Worm (Caenorhabditis elegans) whole organism, L1 larva: ENCODE results near the gene set-9.

Experiments used
- C16A3.4 ChIP-seq: fragments of 150-350 bp; optimal IDR thresholded peaks from 2 replicates; lab custom pipeline; 2014; ENCODE audit warnings: missing biosample characterization, missing genetic modification characterization
- F16B12.6 ChIP-seq: fragments of 150-350 bp; optimal IDR thresholded peaks from 2 replicates; lab custom pipeline; 2014; ENCODE audit warnings: missing biosample characterization, missing genetic modification characterization
- Y116A8C.19 ChIP-seq: sonication (generic microtip); optimal IDR thresholded peaks from 2 replicates; lab custom pipeline; 2016; ENCODE audit warnings: missing compliant biosample characterization, missing genetic modification characterization, borderline replicate concordance
- aha-1 ChIP-seq: fragments of 150-350 bp; optimal IDR thresholded peaks from 2 replicates; lab custom pipeline; 2014; ENCODE audit warnings: missing biosample characterization, missing genetic modification characterization
- alr-1 ChIP-seq: fragments of 200-800 bp; sonication (Bioruptor generic); optimal IDR thresholded peaks from 2 replicates; lab custom pipeline; 2018; ENCODE audit warnings: borderline replicate concordance, mild to moderate bottlenecking, missing genetic modification characterization, missing compliant biosample characterization
- blmp-1 ChIP-seq: fragments of 150-350 bp; optimal IDR thresholded peaks from 2 replicates; lab custom pipeline; 2014; ENCODE audit warnings: missing biosample characterization, missing genetic modification characterization
- ceh-82 ChIP-seq, 3 experiments: fragments of 150-350 bp in 1 of 3; sonication (generic microtip) in 2 of 3; optimal IDR thresholded peaks; 2 replicates each; lab custom pipeline; 2014 to 2017; ENCODE audit warnings: missing biosample characterization in 3 of 3, missing genetic modification characterization in 3 of 3
- dpl-1 ChIP-seq, 3 experiments: fragments of 150-350 bp in 2 of 3; sonication (generic microtip) in 1 of 3; optimal IDR thresholded peaks; 2 replicates each; lab custom pipeline; 2014 to 2017; ENCODE audit warnings: missing biosample characterization in 3 of 3, missing genetic modification characterization in 3 of 3, missing genetic modification reagents in 3 of 3
- dsc-1 ChIP-seq: sonication (generic microtip); optimal IDR thresholded peaks from 2 replicates; lab custom pipeline; 2016; ENCODE audit warnings: mild to moderate bottlenecking, missing genetic modification characterization, missing compliant biosample characterization
- efl-1 ChIP-seq, 4 experiments: fragments of 150-350 bp; optimal IDR thresholded peaks in 3 of 4; peaks in 1 of 4; 1 replicate in 1 of 4; 2 replicates in 3 of 4; lab custom pipeline; 2014; ENCODE audit warnings: missing biosample characterization in 2 of 4, missing genetic modification characterization in 2 of 4, missing genetic modification reagents in 2 of 4
- egl-27 ChIP-seq, 2 experiments: fragments of 150-350 bp in 1 of 2; sonication (generic microtip); optimal IDR thresholded peaks; 3 replicates each; lab custom pipeline; 2017 to 2018; ENCODE audit warnings: missing biosample characterization in 2 of 2, missing genetic modification characterization in 2 of 2, missing genetic modification reagents in 2 of 2
- fkh-8 ChIP-seq: sonication (generic microtip); optimal IDR thresholded peaks from 2 replicates; lab custom pipeline; 2016; ENCODE audit warnings: mild to moderate bottlenecking, missing genetic modification characterization, missing compliant biosample characterization
- hpl-2 ChIP-seq: fragments of 150-350 bp; optimal IDR thresholded peaks from 2 replicates; lab custom pipeline; 2014; ENCODE audit warnings: missing biosample characterization, missing genetic modification reagents, missing genetic modification characterization
- lin-15B ChIP-seq: fragments of 150-350 bp; sonication (generic microtip); optimal IDR thresholded peaks from 3 replicates; lab custom pipeline; 2014; ENCODE audit warnings: missing biosample characterization, missing genetic modification characterization
- lin-35 ChIP-seq, 2 experiments: fragments of 150-350 bp; optimal IDR thresholded peaks; 2 replicates each; lab custom pipeline; 2014; ENCODE audit warnings: missing biosample characterization in 2 of 2, missing genetic modification characterization in 2 of 2, missing genetic modification reagents in 2 of 2
- lir-3 ChIP-seq: sonication (generic microtip); optimal IDR thresholded peaks from 2 replicates; lab custom pipeline; 2016; ENCODE audit warnings: mild to moderate bottlenecking, missing genetic modification characterization, moderate library complexity, missing compliant biosample characterization; ENCODE audit not compliant: poor library complexity
- mdl-1 ChIP-seq, 2 experiments: fragments of 150-350 bp; optimal IDR thresholded peaks; 2 replicates each; lab custom pipeline; 2014 to 2017; ENCODE audit warnings: missing biosample characterization in 2 of 2, missing genetic modification characterization in 2 of 2, inconsistent platforms in 1 of 2
- mef-2 ChIP-seq: fragments of 150-350 bp; optimal IDR thresholded peaks from 2 replicates; lab custom pipeline; 2014; ENCODE audit warnings: missing biosample characterization, missing genetic modification characterization
- mep-1 ChIP-seq: fragments of 150-350 bp; optimal IDR thresholded peaks from 2 replicates; lab custom pipeline; 2014; ENCODE audit warnings: missing biosample characterization, missing genetic modification characterization
- nhr-19 ChIP-seq: fragments of 200-800 bp; sonication (Bioruptor generic); conservative IDR thresholded peaks from 2 replicates; pipeline ENCODE4 v1.3.6; 2022; ENCODE audit warnings: missing genetic modification characterization, missing compliant biosample characterization
- nhr-237 ChIP-seq: fragments of 150-350 bp; optimal IDR thresholded peaks from 2 replicates; lab custom pipeline; 2014; ENCODE audit warnings: missing biosample characterization, missing genetic modification characterization
- nhr-77 ChIP-seq: fragments of 150-350 bp; optimal IDR thresholded peaks from 2 replicates; lab custom pipeline; 2014; ENCODE audit warnings: missing biosample characterization, missing genetic modification characterization
- nhr-85 ChIP-seq: sonication (generic microtip); peaks from one replicate; lab custom pipeline; 2016; ENCODE audit warnings: missing genetic modification characterization, inconsistent platforms, missing compliant biosample characterization
- nhr-90 ChIP-seq: sonication (generic microtip); optimal IDR thresholded peaks from 2 replicates; lab custom pipeline; 2016; ENCODE audit warnings: mild to moderate bottlenecking, missing genetic modification characterization, missing compliant biosample characterization; ENCODE audit not compliant: poor library complexity
- pag-3 ChIP-seq: sonication (generic microtip); optimal IDR thresholded peaks from 2 replicates; lab custom pipeline; 2017; ENCODE audit warnings: missing genetic modification characterization, mild to moderate bottlenecking, missing compliant biosample characterization, antibody characterized with exemption, borderline replicate concordance; ENCODE audit not compliant: insufficient read depth
- snpc-4 ChIP-seq: fragments of 150-350 bp; optimal IDR thresholded peaks from 2 replicates; lab custom pipeline; 2014; ENCODE audit warnings: missing biosample characterization, missing genetic modification characterization
- sptf-1 ChIP-seq: fragments of 150-350 bp; optimal IDR thresholded peaks from 2 replicates; lab custom pipeline; 2014; ENCODE audit warnings: missing biosample characterization, missing genetic modification characterization
- swsn-7 ChIP-seq: sonication (generic microtip); optimal IDR thresholded peaks from 2 replicates; lab custom pipeline; 2016; ENCODE audit warnings: missing genetic modification characterization, missing compliant biosample characterization
- ztf-4 ChIP-seq: fragments of 150-350 bp; optimal IDR thresholded peaks from 2 replicates; lab custom pipeline; 2014; ENCODE audit warnings: missing biosample characterization, missing genetic modification characterization

Gene set-9

ce11 chrIV:4326445-4326844 is 18.7 kb downstream of the set-9 start, which contains the start of gene trpl-2:
Gene trpl-2, plus strand, starts transcription at chrIV:4326654.
- no peak for TF ChIP-seq ztf-4 (tag; lab: Kevin White, UChicago)
- peak in 1 of 3 experiments; percentile 18 for TF ChIP-seq dpl-1 (GFP tag; optimal IDR thresholded peaks at IDR 0.05; lab: Kevin White, UChicago)
- TF ChIP-seq blmp-1 (tag; lab: Kevin White, UChicago): no peak
- peak in 1 of 2 experiments; percentile 31 for TF ChIP-seq lin-35 (GFP tag; optimal IDR thresholded peaks at IDR 0.05; lab: Kevin White, UChicago)
- no peak for TF ChIP-seq ceh-82 (tag; optimal IDR thresholded peaks at IDR 0.05; lab: Kevin White, UChicago)
- TF ChIP-seq mdl-1 (tag; optimal IDR thresholded peaks at IDR 0.05; lab: Kevin White, UChicago): no peak

ce11 chrIV:4336139-4336851 is 28.6 kb downstream of the set-9 start, which contains the start of the genes W03B1.3 and oac-51:
Gene W03B1.3, minus strand, starts transcription at chrIV:4336239.
Gene oac-51, plus strand, starts transcription at chrIV:4336801.
- TF ChIP-seq sptf-1 (no peak), fkh-8 (tag; lab: Kevin White, UChicago) (no peak), nhr-85 (tag; lab: Kevin White, UChicago) (peak; percentile 40), efl-1 (optimal IDR thresholded peaks at IDR 0.05; lab: Kevin White, UChicago) (no peak), efl-1 (GFP tag; optimal IDR thresholded peaks at IDR 0.05 in 1 of 2; lab: Kevin White, UChicago) (no peak), nhr-77 (no peak)

- TF ChIP-seq egl-27 (tag; optimal IDR thresholded peaks at IDR 0.05; lab: Kevin White, UChicago): no peak
- TF ChIP-seq nhr-237: no peak
- TF ChIP-seq lir-3 (tag; lab: Kevin White, UChicago): no peak
- no peak for TF ChIP-seq Y116A8C.19 (tag; lab: Kevin White, UChicago)
- no peak for TF ChIP-seq nhr-19
- TF ChIP-seq mef-2 (tag; lab: Kevin White, UChicago): no peak
- TF ChIP-seq mep-1 (tag; lab: Kevin White, UChicago): no peak
- TF ChIP-seq nhr-85 (tag; lab: Kevin White, UChicago): peak; percentile 86
- TF ChIP-seq blmp-1 (tag; lab: Kevin White, UChicago): no peak
- TF ChIP-seq efl-1 (optimal IDR thresholded peaks at IDR 0.05; lab: Kevin White, UChicago): no peak
- TF ChIP-seq efl-1 (GFP tag; optimal IDR thresholded peaks at IDR 0.05 in 1 of 2; lab: Kevin White, UChicago): peak in 1 of 2 experiments; percentile 20
- TF ChIP-seq, all 84 proteins: peak for 2
Measured at ce11 chrIV:4338217-4338616, 30.5 kb downstream of the set-9 start.

ce11 chrIV:4344828-4345227 is 37.1 kb downstream of the set-9 start:
- TF ChIP-seq efl-1 (optimal IDR thresholded peaks at IDR 0.05; lab: Kevin White, UChicago) (no peak), efl-1 (GFP tag; optimal IDR thresholded peaks at IDR 0.05 in 1 of 2; lab: Kevin White, UChicago) (peak in 1 of 2 experiments; percentile 89), lir-3 (tag; lab: Kevin White, UChicago) (no peak), aha-1 (no peak), nhr-90 (no peak)

- no peak for TF ChIP-seq pag-3 (tag; lab: Kevin White, UChicago)
- no peak for TF ChIP-seq aha-1
- TF ChIP-seq C16A3.4 (tag; lab: Kevin White, UChicago): no peak
- no peak for TF ChIP-seq swsn-7 (tag; lab: Kevin White, UChicago)
- no peak for TF ChIP-seq dsc-1 (tag; lab: Kevin White, UChicago)
- TF ChIP-seq lir-3 (tag; lab: Kevin White, UChicago): no peak
- TF ChIP-seq hpl-2 (GFP tag; lab: Kevin White, UChicago): no peak
- no peak for TF ChIP-seq F16B12.6
- TF ChIP-seq lin-15B: no peak
- no peak for TF ChIP-seq egl-27 (tag; optimal IDR thresholded peaks at IDR 0.05; lab: Kevin White, UChicago)
- no peak for TF ChIP-seq alr-1 (tag; lab: Kevin White, UChicago)
- TF ChIP-seq, all 84 proteins: peak for 0
Measured at ce11 chrIV:4346512-4346911, 38.8 kb downstream of the set-9 start, which contains the start of gene oac-52. Gene oac-52, minus strand, starts transcription at chrIV:4346612.

ce11 chrIV:4347578-4348003 is 39.9 kb downstream of the set-9 start:
- TF ChIP-seq snpc-4 (peak; percentile 9), F16B12.6 (no peak), mef-2 (tag; lab: Kevin White, UChicago) (no peak)
